Worm (Caenorhabditis elegans) whole organism, young adult: ENCODE data around the gene zig-11.

ENCODE experiments used
- F37B4.10 ChIP-seq: fragments of 200-800 bp; sonication (Bioruptor generic); IDR thresholded peaks from 2 replicates; pipeline ENCODE4 v1.3.6; 2022; ENCODE audit warnings: missing genetic modification characterization, missing compliant biosample characterization
- F52B5.7 ChIP-seq: sonication (generic microtip); optimal IDR thresholded peaks from 2 replicates; lab custom pipeline; 2016; ENCODE audit warnings: mild to moderate bottlenecking, missing genetic modification characterization, missing compliant biosample characterization
- K12H6.12 ChIP-seq: fragments of 200-800 bp; sonication (Bioruptor generic); optimal IDR thresholded peaks from 2 replicates; lab custom pipeline; 2018; ENCODE audit warnings: mild to moderate bottlenecking, missing genetic modification characterization, missing compliant biosample characterization
- Y53F4B.3 ChIP-seq: fragments of 200-800 bp; sonication (Bioruptor generic); IDR thresholded peaks from 2 replicates; pipeline ENCODE4 v1.3.6; 2022; ENCODE audit warnings: missing genetic modification reagents, missing genetic modification characterization, missing compliant biosample characterization
- ama-1 ChIP-seq, 3 experiments: fragments of 150-350 bp in 1 of 3; sonication (generic microtip) in 2 of 3; optimal IDR thresholded peaks; 2 replicates each; lab custom pipeline; 2014 to 2018; ENCODE audit warnings: missing biosample characterization in 2 of 3, missing genetic modification characterization in 2 of 3, missing genetic modification reagents in 2 of 3
- dox-1 ChIP-seq: fragments of 200-800 bp; sonication (Bioruptor generic); IDR thresholded peaks from 2 replicates; pipeline ENCODE4 v1.3.6; 2022; ENCODE audit warnings: missing genetic modification reagents, missing genetic modification characterization, missing compliant biosample characterization
- ets-4 ChIP-seq: fragments of 200-800 bp; sonication (Bioruptor generic); optimal IDR thresholded peaks from 2 replicates; lab custom pipeline; 2018; ENCODE audit warnings: mild to moderate bottlenecking, missing genetic modification characterization, missing compliant biosample characterization
- hrde-1 ChIP-seq: sonication (generic microtip); optimal IDR thresholded peaks from 2 replicates; lab custom pipeline; 2016; ENCODE audit warnings: missing genetic modification characterization, mild to moderate bottlenecking, missing compliant biosample characterization, moderate library complexity, missing genotype, missing genetic modification reagents, borderline replicate concordance
- mel-28 ChIP-seq: sonication (generic microtip); optimal IDR thresholded peaks from 2 replicates; lab custom pipeline; 2016; ENCODE audit warnings: borderline replicate concordance, mild to moderate bottlenecking, missing genetic modification characterization, missing compliant biosample characterization
- mes-4 ChIP-seq: sonication (generic microtip); optimal IDR thresholded peaks from 2 replicates; lab custom pipeline; 2016; ENCODE audit warnings: missing genotype, missing genetic modification characterization, missing compliant biosample characterization
- nfya-1 ChIP-seq: sonication (generic microtip); optimal IDR thresholded peaks from 2 replicates; lab custom pipeline; 2017; ENCODE audit warnings: antibody characterized with exemption, missing compliant biosample characterization, missing genetic modification characterization, borderline replicate concordance; ENCODE audit not compliant: insufficient read depth

DNA sequence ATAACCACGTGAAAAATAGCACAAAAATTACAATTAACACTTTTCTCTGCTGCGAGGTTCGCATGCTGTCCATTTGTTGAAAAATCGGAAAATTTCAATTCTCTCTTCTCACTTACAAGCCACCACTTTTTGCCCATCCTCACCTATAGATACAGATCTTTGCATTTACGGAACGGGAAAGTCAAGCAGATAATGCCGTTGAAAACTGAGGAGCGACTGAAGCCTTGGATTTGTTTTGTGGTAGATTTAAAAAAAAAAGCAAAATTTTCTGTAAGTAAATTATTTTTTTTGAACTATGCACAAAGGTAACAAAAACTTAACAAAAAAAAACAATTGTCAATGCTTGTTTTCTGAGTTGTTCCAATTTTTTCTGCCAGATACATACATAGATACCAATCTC is 32.7 kb upstream of the zig-11 start, which contains the start of gene T06A1.1:
- no peak for TF ChIP-seq ets-4 (GFP tag; lab: Kevin White, UChicago)
- TF ChIP-seq ama-1 (optimal IDR thresholded peaks at IDR 0.05; lab: Kevin White, UChicago): no peak
- no peak for TF ChIP-seq ama-1 (GFP tag; optimal IDR thresholded peaks at IDR 0.05; lab: Kevin White, UChicago)
- no peak for TF ChIP-seq mel-28 (tag; lab: Kevin White, UChicago)
- TF ChIP-seq nfya-1 (tag; lab: Kevin White, UChicago): no peak
- no peak for TF ChIP-seq mes-4 (tag; lab: Kevin White, UChicago)
- no peak for TF ChIP-seq dox-1 (GFP tag; lab: Robert Waterston, UW)
- no peak for TF ChIP-seq hrde-1 (tag; lab: Kevin White, UChicago)
- no peak for TF ChIP-seq Y53F4B.3
- no peak for TF ChIP-seq F52B5.7 (tag; lab: Kevin White, UChicago)
- no peak for TF ChIP-seq K12H6.12 (tag; lab: Kevin White, UChicago)
- TF ChIP-seq F37B4.10 (GFP tag; lab: Robert Waterston, UW): no peak
